Worm (Caenorhabditis elegans): ENCODE results near the gene dhs-31.

Gene dhs-31

ce11 chrIV:10075899-10076298 is 35.2 kb upstream of the dhs-31 start, which contains the start of gene W01B6.5:
Gene W01B6.5 (plus strand): TSS chrIV:10076199.
- no peak for TF ChIP-seq lin-26 (GFP tag; IDR thresholded peaks at IDR 0.05)

ce11 chrIV:10075034-10075510 is 34.4 kb upstream of the dhs-31 start, which contains the start of the genes ttbk-4 and W01B6.4:
Gene ttbk-4 (minus strand): TSS chrIV:10075134.
Gene W01B6.4 (plus strand): TSS chrIV:10075460.
- TF ChIP-seq let-607 (tag; optimal IDR thresholded peaks at IDR 0.05): no peak
- TF ChIP-seq bed-1 (GFP tag; IDR thresholded peaks at IDR 0.05): no peak
- no peak for TF ChIP-seq lsl-1 (GFP tag; optimal IDR thresholded peaks at IDR 0.05)
- TF ChIP-seq Y53F4B.3 (GFP tag; IDR thresholded peaks at IDR 0.05): no peak
- TF ChIP-seq ztf-22 (GFP tag; optimal IDR thresholded peaks at IDR 0.05): no peak
- TF ChIP-seq F22D6.2 (tag; optimal IDR thresholded peaks at IDR 0.05): no peak
- no peak for TF ChIP-seq efl-1 (GFP tag; optimal IDR thresholded peaks at IDR 0.05)
- TF ChIP-seq ceh-100 (GFP tag; IDR thresholded peaks at IDR 0.05): no peak
- no peak for TF ChIP-seq madf-6 (GFP tag; IDR thresholded peaks at IDR 0.05)
- no peak for TF ChIP-seq snpc-1.1 (tag; optimal IDR thresholded peaks at IDR 0.05; ENCODE audit: insufficient read depth)
- TF ChIP-seq athp-1 (tag; optimal IDR thresholded peaks at IDR 0.05): no peak
- TF ChIP-seq lin-35 (GFP tag; optimal IDR thresholded peaks at IDR 0.05): no peak
- no peak for TF ChIP-seq ets-4 (GFP tag; optimal IDR thresholded peaks at IDR 0.05)
- TF ChIP-seq egl-18 (GFP tag; IDR thresholded peaks at IDR 0.05): no peak

- no peak for TF ChIP-seq F22D6.2 (tag; optimal IDR thresholded peaks at IDR 0.05)
- TF ChIP-seq atf-7 (tag; optimal IDR thresholded peaks at IDR 0.05): no peak
- no peak for TF ChIP-seq ztf-22 (GFP tag; optimal IDR thresholded peaks at IDR 0.05)
- no peak for TF ChIP-seq egl-18 (GFP tag; IDR thresholded peaks at IDR 0.05)
- no peak for TF ChIP-seq F49E8.2 (tag; optimal IDR thresholded peaks at IDR 0.05; ENCODE audit: insufficient read depth)
- no peak for TF ChIP-seq attf-5 (GFP tag; optimal IDR thresholded peaks at IDR 0.05)
- no peak for TF ChIP-seq tbp1 (GFP tag; optimal IDR thresholded peaks at IDR 0.05)
- no peak for TF ChIP-seq F33H1.4 (GFP tag; IDR thresholded peaks at IDR 0.05)
- TF ChIP-seq dpff-1 (tag; optimal IDR thresholded peaks at IDR 0.05): no peak
- no peak for TF ChIP-seq ZK185.1 (tag; optimal IDR thresholded peaks at IDR 0.05; ENCODE audit: poor library complexity, severe bottlenecking)
- TF ChIP-seq him-1 (tag; optimal IDR thresholded peaks at IDR 0.05): no peak
- TF ChIP-seq dox-1 (GFP tag; IDR thresholded peaks at IDR 0.05): no peak
- TF ChIP-seq attf-6 (GFP tag; IDR thresholded peaks at IDR 0.05): no peak
- no peak for TF ChIP-seq ceh-27 (GFP tag; optimal IDR thresholded peaks at IDR 0.05)
- no peak for TF ChIP-seq madf-8 (GFP tag; conservative IDR thresholded peaks at IDR 0.05)
- TF ChIP-seq bed-2 (GFP tag; IDR thresholded peaks at IDR 0.05): no peak
- TF ChIP-seq bed-1 (GFP tag; IDR thresholded peaks at IDR 0.05): no peak
- no peak for TF ChIP-seq hmg-1.2 (GFP tag; IDR thresholded peaks at IDR 0.05)
- no peak for TF ChIP-seq ztf-28 (GFP tag; IDR thresholded peaks at IDR 0.05)
Measured at ce11 chrIV:10072527-10072926, 31.8 kb upstream of the dhs-31 start, which contains the start of gene W01B6.3. Gene W01B6.3 (minus strand): TSS chrIV:10072627.

ce11 chrIV:10071121-10071520 is 30.4 kb upstream of the dhs-31 start:
- TF ChIP-seq madf-6 (GFP tag; IDR thresholded peaks at IDR 0.05) (peak; percentile 75), efl-1 (GFP tag; optimal IDR thresholded peaks at IDR 0.05) (peak; percentile 42), madf-8 (GFP tag; conservative IDR thresholded peaks at IDR 0.05) (peak; percentile 38; the same call in 1 of the 2 replicates), egrh-3 (GFP tag; IDR thresholded peaks at IDR 0.05) (peak; percentile 57; the same call in 1 of the 2 replicates)

ce11 chrIV:10068266-10068665 is 27.6 kb upstream of the dhs-31 start:
- TF ChIP-seq F39B2.1 (GFP tag; IDR thresholded peaks at IDR 0.05) (no peak), unc-130 (GFP tag; optimal IDR thresholded peaks at IDR 0.05) (no peak), ztf-26 (tag; optimal IDR thresholded peaks at IDR 0.05) (no peak), chd-7 (tag; optimal IDR thresholded peaks at IDR 0.05) (no peak), snpc-1.3 (tag; optimal IDR thresholded peaks at IDR 0.05; ENCODE audit: insufficient read depth) (no peak), lsy-27 (tag; optimal IDR thresholded peaks at IDR 0.05; ENCODE audit: borderline replicate concordance, insufficient read depth) (no peak), F52B5.7 (tag; optimal IDR thresholded peaks at IDR 0.05) (no peak), F37B4.10 (GFP tag; IDR thresholded peaks at IDR 0.05) (no peak), egl-44 (GFP tag; IDR thresholded peaks at IDR 0.05) (no peak), snpc-1.1 (tag; optimal IDR thresholded peaks at IDR 0.05; ENCODE audit: insufficient read depth) (no peak)

Data from whole organism, young adult.